Worm (Caenorhabditis elegans) whole organism, L4 larva: ENCODE data around the gene ZK892.3.
A peak's percentile ranks its signal among the peaks of the same experiment; 100 is the strongest.

Source experiments
- ZK337.2 ChIP-seq: fragments of 200-800 bp; sonication (Bioruptor generic); IDR thresholded peaks from 2 replicates; pipeline ENCODE4 v1.3.6; 2022; ENCODE audit warnings: missing genetic modification reagents, missing genetic modification characterization, missing compliant biosample characterization
- aha-1 ChIP-seq: fragments of 150-350 bp; peaks from one replicate; lab custom pipeline; 2014; ENCODE audit warnings: missing biosample characterization, missing genetic modification characterization
- aly-2 ChIP-seq: sonication (generic microtip); optimal IDR thresholded peaks from 2 replicates; lab custom pipeline; 2018; ENCODE audit warnings: missing biosample characterization, missing genetic modification characterization
- ceh-28 ChIP-seq: fragments of 150-350 bp; optimal IDR thresholded peaks from 2 replicates; lab custom pipeline; 2014; ENCODE audit warnings: missing biosample characterization, missing genetic modification reagents, missing genetic modification characterization
- ceh-82 ChIP-seq: sonication (generic microtip); optimal IDR thresholded peaks from 2 replicates; lab custom pipeline; 2017; ENCODE audit warnings: missing biosample characterization, missing genetic modification characterization
- dmd-6 ChIP-seq: fragments of 200-800 bp; sonication (Bioruptor generic); IDR thresholded peaks from 2 replicates; pipeline ENCODE4 v1.3.6; 2022; ENCODE audit warnings: missing genetic modification reagents, missing genetic modification characterization, missing compliant biosample characterization
- dmd-9 ChIP-seq: fragments of 200-800 bp; sonication (Bioruptor generic); IDR thresholded peaks from 2 replicates; pipeline ENCODE4 v1.3.6; 2022; ENCODE audit warnings: missing genetic modification reagents, missing genetic modification characterization, missing compliant biosample characterization
- dpl-1 ChIP-seq: fragments of 150-350 bp; optimal IDR thresholded peaks from 2 replicates; lab custom pipeline; 2014; ENCODE audit warnings: missing biosample characterization, missing genetic modification reagents, missing genetic modification characterization
- egl-27 ChIP-seq: sonication (generic microtip); optimal IDR thresholded peaks from 3 replicates; lab custom pipeline; 2017; ENCODE audit warnings: missing biosample characterization, missing genetic modification reagents, missing genetic modification characterization
- egl-43 ChIP-seq: fragments of 200-800 bp; sonication (Bioruptor generic); IDR thresholded peaks from 2 replicates; pipeline ENCODE4 v1.3.6; 2022; ENCODE audit warnings: missing genetic modification reagents, missing genetic modification characterization, missing compliant biosample characterization
- hlh-30 ChIP-seq: sonication (generic microtip); optimal IDR thresholded peaks from 2 replicates; lab custom pipeline; 2017; ENCODE audit warnings: antibody characterized with exemption, mild to moderate bottlenecking, missing genetic modification characterization, missing compliant biosample characterization; ENCODE audit not compliant: insufficient read depth
- lin-38 ChIP-seq: fragments of 200-800 bp; sonication (Bioruptor generic); IDR thresholded peaks from 2 replicates; pipeline ENCODE4 v1.3.6; 2022; ENCODE audit warnings: missing genetic modification reagents, missing genetic modification characterization, missing compliant biosample characterization
- lir-3 ChIP-seq: sonication (generic microtip); optimal IDR thresholded peaks from 2 replicates; lab custom pipeline; 2016; ENCODE audit warnings: mild to moderate bottlenecking, missing genetic modification characterization, missing compliant biosample characterization
- madf-9 ChIP-seq: fragments of 200-800 bp; sonication (Bioruptor generic); conservative IDR thresholded peaks from 2 replicates; pipeline ENCODE4 v1.3.6; 2022; ENCODE audit warnings: missing genetic modification reagents, missing genetic modification characterization, missing compliant biosample characterization
- mdl-1 ChIP-seq, 2 experiments: fragments of 150-350 bp in 1 of 2; sonication (generic microtip) in 1 of 2; optimal IDR thresholded peaks; 2 replicates each; lab custom pipeline; 2014 to 2017; ENCODE audit warnings: missing biosample characterization in 2 of 2, missing genetic modification characterization in 2 of 2
- nhr-11 ChIP-seq: fragments of 150-350 bp; optimal IDR thresholded peaks from 2 replicates; lab custom pipeline; 2014; ENCODE audit warnings: missing biosample characterization, missing genetic modification characterization
- nhr-28 ChIP-seq: fragments of 150-350 bp; optimal IDR thresholded peaks from 2 replicates; lab custom pipeline; 2014; ENCODE audit warnings: missing biosample characterization, missing genetic modification characterization
- nhr-77 ChIP-seq: fragments of 150-350 bp; optimal IDR thresholded peaks from 2 replicates; lab custom pipeline; 2014; ENCODE audit warnings: missing biosample characterization, missing genetic modification characterization
- pha-4 ChIP-seq, 2 experiments: fragments of 150-350 bp in 1 of 2; fragments of 200-800 bp in 1 of 2; sonication (Bioruptor generic) in 1 of 2; IDR thresholded peaks in 1 of 2; optimal IDR thresholded peaks in 1 of 2; 2 replicates each; pipeline versions ENCODE4 v1.3.6 to Lab custom; 2014 to 2022; ENCODE audit warnings: missing genetic modification characterization in 2 of 2, missing genetic modification reagents in 2 of 2, missing biosample characterization in 1 of 2, missing compliant biosample characterization in 1 of 2
- php-3 ChIP-seq: fragments of 200-800 bp; sonication (Bioruptor generic); IDR thresholded peaks from 2 replicates; pipeline ENCODE4 v1.3.6; 2022; ENCODE audit warnings: missing genetic modification reagents, missing genetic modification characterization, missing compliant biosample characterization
- pqm-1 ChIP-seq: sonication (generic microtip); optimal IDR thresholded peaks from 2 replicates; lab custom pipeline; 2017; ENCODE audit warnings: missing biosample characterization, missing genetic modification characterization
- rbr-2 ChIP-seq: sonication (generic microtip); optimal IDR thresholded peaks from 2 replicates; lab custom pipeline; 2016; ENCODE audit warnings: missing genotype, missing genetic modification characterization, missing compliant biosample characterization
- sdz-12 ChIP-seq: fragments of 200-800 bp; sonication (Bioruptor generic); optimal IDR thresholded peaks from 2 replicates; lab custom pipeline; 2018; ENCODE audit warnings: mild to moderate bottlenecking, missing genetic modification characterization, missing compliant biosample characterization
- set-16 ChIP-seq: fragments of 200-800 bp; sonication (Bioruptor generic); IDR thresholded peaks from 2 replicates; pipeline ENCODE4 v1.3.6; 2022; ENCODE audit warnings: missing genetic modification reagents, missing genetic modification characterization, missing compliant biosample characterization
- snpc-1.2 ChIP-seq: fragments of 200-800 bp; sonication (Bioruptor generic); IDR thresholded peaks from 2 replicates; pipeline ENCODE4 v1.3.6; 2022; ENCODE audit warnings: missing genetic modification reagents, missing genetic modification characterization, missing compliant biosample characterization
- spr-1 ChIP-seq: sonication (generic microtip); optimal IDR thresholded peaks from 2 replicates; lab custom pipeline; 2016; ENCODE audit warnings: mild to moderate bottlenecking, missing genetic modification characterization, missing compliant biosample characterization
- unc-62 ChIP-seq, 3 experiments: fragments of 150-350 bp in 1 of 3; sonication (generic microtip); optimal IDR thresholded peaks in 2 of 3; peaks in 1 of 3; 1 replicate in 1 of 3; 2 replicates in 2 of 3; lab custom pipeline; 2014 to 2017; ENCODE audit warnings: missing biosample characterization in 3 of 3, missing genetic modification characterization in 3 of 3, missing genetic modification reagents in 3 of 3, missing genotype in 1 of 3
- vab-7 ChIP-seq: fragments of 200-800 bp; sonication (Bioruptor generic); IDR thresholded peaks from 2 replicates; pipeline ENCODE4 v1.3.6; 2022; ENCODE audit warnings: missing genetic modification reagents, missing genetic modification characterization, missing compliant biosample characterization
- zip-11 ChIP-seq: fragments of 200-800 bp; sonication (Bioruptor generic); IDR thresholded peaks from 2 replicates; pipeline ENCODE4 v1.3.6; 2022; ENCODE audit warnings: missing genetic modification characterization, missing compliant biosample characterization
- ztf-7 ChIP-seq: fragments of 150-350 bp; optimal IDR thresholded peaks from 2 replicates; lab custom pipeline; 2014; ENCODE audit warnings: missing biosample characterization, missing genetic modification characterization

The ZK892.3 gene

ce11 chrII:10001546-10001945, at the start of gene ZK892.3:
Gene ZK892.3, plus strand, starts transcription at chrII:10001846.
- TF ChIP-seq unc-62 (GFP tag; optimal IDR thresholded peaks at IDR 0.05 in 1 of 2; lab: Kevin White, UChicago) (peak in 1 of 2 experiments; percentile 7), unc-62 (tag; optimal IDR thresholded peaks at IDR 0.05; lab: Kevin White, UChicago) (no peak), dmd-6 (GFP tag; lab: Robert Waterston, UW) (no peak), lir-3 (tag; lab: Kevin White, UChicago) (no peak)
- TF ChIP-seq, all 104 proteins: peak for 1

- TF ChIP-seq ztf-7: no peak
- no peak for TF ChIP-seq aly-2 (tag; lab: Kevin White, UChicago)
- no peak for TF ChIP-seq ZK337.2 (GFP tag; lab: Robert Waterston, UW)
- peak; percentile 83 for TF ChIP-seq aha-1 (tag; lab: Kevin White, UChicago)
- TF ChIP-seq egl-27: no peak
These were observed 49.8 kb upstream of the ZK892.3 start for ce11 chrII:9951846-9952245.

- TF ChIP-seq nhr-77 (tag; lab: Kevin White, UChicago) (no peak), zip-11 (GFP tag; lab: Robert Waterston, UW) (no peak), pha-4 (GFP tag; IDR thresholded peaks at IDR 0.05; lab: Robert Waterston, UW) (no peak), pha-4 (tag; optimal IDR thresholded peaks at IDR 0.05; lab: Kevin White, UChicago) (no peak), mdl-1 (tag; optimal IDR thresholded peaks at IDR 0.05; lab: Kevin White, UChicago) (no peak), ceh-28 (tag; lab: Kevin White, UChicago) (no peak), rbr-2 (tag; lab: Kevin White, UChicago) (no peak), snpc-1.2 (no peak), spr-1 (no peak), dpl-1 (GFP tag; lab: Kevin White, UChicago) (no peak), ZK337.2 (GFP tag; lab: Robert Waterston, UW) (no peak), nhr-28 (tag; lab: Kevin White, UChicago) (no peak), vab-7 (GFP tag; lab: Robert Waterston, UW) (no peak)
These were observed 46.8 kb upstream of the ZK892.3 start, which contains the start of gene egl-43 for ce11 chrII:9954885-9955284. Gene egl-43, plus strand, starts transcription at chrII:9955185.

ce11 chrII:9956116-9956515, 45.5 kb upstream of the ZK892.3 start:
- peak in 1 of 2 experiments; percentile 53 for TF ChIP-seq unc-62 (GFP tag; optimal IDR thresholded peaks at IDR 0.05 in 1 of 2; lab: Kevin White, UChicago)
- no peak for TF ChIP-seq unc-62 (tag; optimal IDR thresholded peaks at IDR 0.05; lab: Kevin White, UChicago)
- TF ChIP-seq nhr-11 (tag; lab: Kevin White, UChicago): peak; percentile 3
- no peak for TF ChIP-seq madf-9 (GFP tag; lab: Robert Waterston, UW)

ce11 chrII:9960127-9960526, 41.5 kb upstream of the ZK892.3 start:
- TF ChIP-seq php-3 (GFP tag; lab: Robert Waterston, UW) (no peak), egl-27 (no peak), hlh-30 (tag; lab: Kevin White, UChicago) (peak; percentile 7), madf-9 (GFP tag; lab: Robert Waterston, UW) (no peak), dmd-9 (GFP tag; lab: Robert Waterston, UW) (no peak), aha-1 (tag; lab: Kevin White, UChicago) (peak; percentile 78), lin-38 (GFP tag; lab: Robert Waterston, UW) (no peak), unc-62 (GFP tag; optimal IDR thresholded peaks at IDR 0.05 in 1 of 2; lab: Kevin White, UChicago) (peak in 1 of 2 experiments; percentile 84), unc-62 (tag; optimal IDR thresholded peaks at IDR 0.05; lab: Kevin White, UChicago) (no peak), sdz-12 (GFP tag; lab: Kevin White, UChicago) (no peak), ceh-82 (tag; lab: Kevin White, UChicago) (no peak), egl-43 (GFP tag; lab: Robert Waterston, UW) (peak; percentile 56; the same call in 1 of the 2 replicates), set-16 (no peak)

ce11 chrII:9963808-9964207, 37.8 kb upstream of the ZK892.3 start:
- no peak for TF ChIP-seq lir-3 (tag; lab: Kevin White, UChicago)
- TF ChIP-seq pqm-1 (tag; lab: Kevin White, UChicago): peak; percentile 41
- peak in 1 of 2 experiments; percentile 93 for TF ChIP-seq unc-62 (GFP tag; optimal IDR thresholded peaks at IDR 0.05 in 1 of 2; lab: Kevin White, UChicago)
- TF ChIP-seq unc-62 (tag; optimal IDR thresholded peaks at IDR 0.05; lab: Kevin White, UChicago): no peak
- peak; percentile 25; the same call in 1 of the 2 replicates for TF ChIP-seq dmd-6 (GFP tag; lab: Robert Waterston, UW)
- no peak for TF ChIP-seq rbr-2 (tag; lab: Kevin White, UChicago)
